Worm (Caenorhabditis elegans) whole organism, young adult: ENCODE results near the gene mfsd-8.

ENCODE experiments used
- dpl-1 ChIP-seq: fragments of 150-350 bp; optimal IDR thresholded peaks from 2 replicates; lab custom pipeline; 2014; ENCODE audit warnings: missing biosample characterization, missing genetic modification reagents, missing genetic modification characterization
- him-1 ChIP-seq: sonication (generic microtip); optimal IDR thresholded peaks from 2 replicates; lab custom pipeline; 2016; ENCODE audit warnings: missing genotype, missing genetic modification reagents, missing genetic modification characterization, missing compliant biosample characterization
- nfya-1 ChIP-seq: sonication (generic microtip); optimal IDR thresholded peaks from 2 replicates; lab custom pipeline; 2017; ENCODE audit warnings: antibody characterized with exemption, missing compliant biosample characterization, missing genetic modification characterization, borderline replicate concordance; ENCODE audit not compliant: insufficient read depth
- nhr-179 ChIP-seq: sonication (generic microtip); optimal IDR thresholded peaks from 2 replicates; lab custom pipeline; 2016; ENCODE audit warnings: mild to moderate bottlenecking, missing genetic modification characterization, missing compliant biosample characterization
- nhr-90 ChIP-seq: sonication (generic microtip); optimal IDR thresholded peaks from 2 replicates; lab custom pipeline; 2016; ENCODE audit warnings: missing genotype, mild to moderate bottlenecking, missing genetic modification characterization, missing compliant biosample characterization
- snpc-4 ChIP-seq, 5 experiments: fragments of 150-350 bp in 1 of 5; sonication (generic microtip) in 4 of 5; optimal IDR thresholded peaks; 2 replicates each; lab custom pipeline; 2014 to 2018; ENCODE audit warnings: missing genetic modification characterization in 5 of 5, missing biosample characterization in 3 of 5, antibody characterized with exemption in 2 of 5, mild to moderate bottlenecking in 2 of 5, missing compliant biosample characterization in 2 of 5, missing genotype in 2 of 5, moderate library complexity in 2 of 5, missing genetic modification reagents in 1 of 5

DNA sequence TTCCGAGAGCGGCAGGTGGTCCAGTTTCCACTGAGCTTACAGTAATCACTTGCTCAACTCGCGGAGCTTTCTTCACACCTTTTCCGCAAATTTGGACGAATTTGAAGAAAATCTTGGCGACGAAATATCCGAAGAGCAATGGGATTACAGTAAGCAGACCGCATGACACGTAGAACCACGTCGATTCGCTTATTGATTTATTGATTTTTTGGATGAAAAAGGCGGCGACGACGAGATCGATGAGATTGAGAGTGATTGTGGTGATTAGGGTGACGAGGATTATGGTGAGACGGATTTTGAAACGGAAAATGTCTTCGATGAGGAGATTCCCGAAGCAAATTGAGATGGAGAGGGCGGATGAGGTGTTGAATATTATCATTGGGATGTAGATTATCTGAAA lies 18.4 kb upstream of the mfsd-8 start:
- no peak for TF ChIP-seq him-1 (tag; lab: Kevin White, UChicago)
- no peak for TF ChIP-seq snpc-4 (GFP tag; optimal IDR thresholded peaks at IDR 0.05; lab: Kevin White, UChicago)
- no peak for TF ChIP-seq snpc-4 (tag; optimal IDR thresholded peaks at IDR 0.05; lab: Kevin White, UChicago)
- TF ChIP-seq dpl-1 (GFP tag; lab: Kevin White, UChicago), result no peak
- TF ChIP-seq nhr-179 (tag; lab: Kevin White, UChicago), result no peak
- TF ChIP-seq nhr-90 (tag; lab: Kevin White, UChicago), result no peak
- no peak for TF ChIP-seq nfya-1 (tag; lab: Kevin White, UChicago)
